Worm (Caenorhabditis elegans) whole organism, L1 larva: Measurements from ENCODE around the gene T07F10.3.

Experiments
- ama-1 ChIP-seq: fragments of 150-350 bp; optimal IDR thresholded peaks from 2 replicates; lab custom pipeline; 2014
- lir-3 ChIP-seq: sonication (generic microtip); optimal IDR thresholded peaks from 2 replicates; lab custom pipeline; 2016; ENCODE audit warnings: mild to moderate bottlenecking, missing genetic modification characterization, moderate library complexity, missing compliant biosample characterization; ENCODE audit not compliant: poor library complexity
- nhr-11 ChIP-seq: fragments of 150-350 bp; optimal IDR thresholded peaks from 2 replicates; lab custom pipeline; 2014; ENCODE audit warnings: missing biosample characterization, missing genetic modification characterization
- nhr-85 ChIP-seq: sonication (generic microtip); peaks from one replicate; lab custom pipeline; 2016; ENCODE audit warnings: missing genetic modification characterization, inconsistent platforms, missing compliant biosample characterization
- nhr-90 ChIP-seq: sonication (generic microtip); optimal IDR thresholded peaks from 2 replicates; lab custom pipeline; 2016; ENCODE audit warnings: mild to moderate bottlenecking, missing genetic modification characterization, missing compliant biosample characterization; ENCODE audit not compliant: poor library complexity
- pag-3 ChIP-seq: sonication (generic microtip); optimal IDR thresholded peaks from 2 replicates; lab custom pipeline; 2017; ENCODE audit warnings: missing genetic modification characterization, mild to moderate bottlenecking, missing compliant biosample characterization, antibody characterized with exemption, borderline replicate concordance; ENCODE audit not compliant: insufficient read depth
- pqm-1 ChIP-seq: sonication (generic microtip); optimal IDR thresholded peaks from 3 replicates; lab custom pipeline; 2017; ENCODE audit warnings: missing biosample characterization, missing genetic modification characterization
- snpc-4 ChIP-seq: fragments of 150-350 bp; optimal IDR thresholded peaks from 2 replicates; lab custom pipeline; 2014; ENCODE audit warnings: missing biosample characterization, missing genetic modification characterization
- unc-130 ChIP-seq: fragments of 150-350 bp; optimal IDR thresholded peaks from 2 replicates; lab custom pipeline; 2017; ENCODE audit warnings: missing biosample characterization, missing genetic modification characterization, inconsistent platforms
- unc-62 ChIP-seq: fragments of 150-350 bp; optimal IDR thresholded peaks from 2 replicates; lab custom pipeline; 2014; ENCODE audit warnings: missing biosample characterization, missing genetic modification reagents, missing genetic modification characterization
- vab-15 ChIP-seq: sonication (generic microtip); optimal IDR thresholded peaks from 2 replicates; lab custom pipeline; 2017; ENCODE audit warnings: missing genotype, mild to moderate bottlenecking, missing genetic modification characterization, missing compliant biosample characterization

DNA sequence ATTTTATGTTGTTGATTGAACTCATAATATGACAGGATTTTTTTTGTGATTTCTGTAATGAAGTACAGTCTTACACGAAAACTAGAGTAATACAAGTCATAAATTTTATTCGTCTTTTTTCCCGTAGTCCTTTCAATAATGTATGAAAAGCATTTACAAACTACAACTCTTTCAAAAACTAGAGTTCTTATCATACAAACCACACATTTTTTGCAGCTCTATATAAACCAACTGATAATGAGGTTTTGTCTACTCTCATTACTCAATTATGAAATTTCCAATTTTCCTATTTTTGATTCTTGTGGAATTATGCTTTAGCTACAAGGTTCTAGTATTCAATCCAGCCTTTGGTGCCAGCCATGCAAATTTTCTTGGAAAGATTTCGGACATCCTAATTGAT, 45.1 kb downstream of the T07F10.3 start, which contains the start of gene ugt-16:
- TF ChIP-seq snpc-4 (no peak), pag-3 (no peak), nhr-90 (tag; lab: Kevin White, UChicago) (no peak), unc-62 (GFP tag; lab: Kevin White, UChicago) (no peak), nhr-11 (tag; lab: Kevin White, UChicago) (no peak), vab-15 (tag; lab: Kevin White, UChicago) (no peak), ama-1 (lab: Kevin White, UChicago) (no peak), lir-3 (tag; lab: Kevin White, UChicago) (no peak), unc-130 (tag; lab: Kevin White, UChicago) (no peak), nhr-85 (no peak), pqm-1 (tag; lab: Kevin White, UChicago) (no peak)
